Fruit fly (Drosophila melanogaster) whole organism, wandering third instar larva: ENCODE results near the gene CG16772.

ENCODE experiments used
- Abd-B ChIP-seq: fragments of >200 bp; optimal IDR thresholded peaks from 2 replicates; lab custom pipeline; 2017; ENCODE audit warnings: missing biosample characterization, missing genetic modification characterization
- CG32264 ChIP-seq: fragments of 200-800 bp; sonication (Bioruptor generic); optimal IDR thresholded peaks from 2 replicates; lab custom pipeline; 2016; ENCODE audit warnings: missing biosample characterization, missing genetic modification characterization
- CG9705 ChIP-seq: fragments of 200-800 bp; sonication (Bioruptor generic); optimal IDR thresholded peaks from 2 replicates; lab custom pipeline; 2018; ENCODE audit warnings: missing biosample characterization, mild to moderate bottlenecking, missing genetic modification characterization
- CrebA ChIP-seq: fragments of 200-800 bp; sonication (Bioruptor generic); optimal IDR thresholded peaks from 2 replicates; lab custom pipeline; 2016; ENCODE audit warnings: missing biosample characterization, mild to moderate bottlenecking, missing genetic modification characterization, borderline replicate concordance
- Dfd ChIP-seq: fragments of >200 bp; optimal IDR thresholded peaks from 2 replicates; lab custom pipeline; 2017; ENCODE audit warnings: missing biosample characterization, missing genetic modification characterization
- Dif ChIP-seq: fragments of 200-275, 200-300 bp; sonication (Bioruptor generic); optimal IDR thresholded peaks from 2 replicates; lab custom pipeline; 2018; ENCODE audit warnings: missing biosample characterization, missing genetic modification characterization; ENCODE audit not compliant: partially characterized antibody
- HLH106 ChIP-seq: fragments of 200-800 bp; optimal IDR thresholded peaks from 3 replicates; lab custom pipeline; 2019; ENCODE audit warnings: missing biosample characterization, mild to moderate bottlenecking, missing genetic modification characterization, moderate library complexity
- Hnf4 ChIP-seq: fragments of 200-800 bp; sonication (Bioruptor generic); optimal IDR thresholded peaks from 2 replicates; lab custom pipeline; 2016; ENCODE audit warnings: missing biosample characterization, mild to moderate bottlenecking, missing genetic modification characterization
- Hr78 ChIP-seq: fragments of >200 bp; optimal IDR thresholded peaks from 2 replicates; lab custom pipeline; 2017; ENCODE audit warnings: missing biosample characterization, missing genetic modification characterization
- Hr83 ChIP-seq: fragments of 200-300 bp; sonication (Bioruptor generic); optimal IDR thresholded peaks from 2 replicates; lab custom pipeline; 2016; ENCODE audit warnings: missing biosample characterization, mild to moderate bottlenecking, missing genetic modification characterization, moderate library complexity; ENCODE audit not compliant: poor library complexity, severe bottlenecking
- Mio ChIP-seq: sonication (Bioruptor generic); optimal IDR thresholded peaks from 2 replicates; lab custom pipeline; 2016; ENCODE audit warnings: missing biosample characterization, missing genetic modification characterization
- Myc ChIP-seq: fragments of >200 bp; optimal IDR thresholded peaks from 2 replicates; lab custom pipeline; 2017
- OdsH ChIP-seq: fragments of 200-800 bp; sonication (Bioruptor generic); optimal IDR thresholded peaks from 2 replicates; lab custom pipeline; 2016; ENCODE audit warnings: missing biosample characterization, mild to moderate bottlenecking, missing genetic modification characterization
- Rel ChIP-seq, 2 experiments: fragments of 200-800 bp; sonication (Bioruptor generic) in 1 of 2; optimal IDR thresholded peaks; 2 replicates in 1 of 2; 3 replicates in 1 of 2; lab custom pipeline; 2016 to 2019; ENCODE audit warnings: mild to moderate bottlenecking in 2 of 2, missing biosample characterization in 2 of 2, missing genetic modification characterization in 2 of 2, moderate library complexity in 1 of 2
- Sp1 ChIP-seq: fragments of 200-800 bp; sonication (Bioruptor generic); optimal IDR thresholded peaks from 3 replicates; lab custom pipeline; 2019; ENCODE audit warnings: missing biosample characterization, mild to moderate bottlenecking, missing genetic modification characterization, moderate library complexity
- br ChIP-seq: fragments of 200-800 bp; sonication (Bioruptor generic); optimal IDR thresholded peaks from 2 replicates; lab custom pipeline; 2016; ENCODE audit warnings: missing biosample characterization, missing genetic modification characterization
- dl ChIP-seq, 2 experiments: fragments of 175-275, 200-275 bp in 1 of 2; fragments of 200-275 bp in 1 of 2; sonication (Bioruptor generic); optimal IDR thresholded peaks; lab custom pipeline; 2018; ENCODE audit warnings: mild to moderate bottlenecking in 2 of 2, missing biosample characterization in 2 of 2, missing genetic modification characterization in 2 of 2, moderate library complexity in 2 of 2; ENCODE audit not compliant: partially characterized antibody in 2 of 2, insufficient read depth in 1 of 2
- dmrt93B ChIP-seq: fragments of 200-800 bp; sonication (Bioruptor generic); optimal IDR thresholded peaks from 2 replicates; lab custom pipeline; 2018; ENCODE audit warnings: missing biosample characterization, mild to moderate bottlenecking, missing genetic modification characterization
- dsf ChIP-seq: sonication (Bioruptor generic); optimal IDR thresholded peaks from 2 replicates; lab custom pipeline; 2016; ENCODE audit warnings: missing biosample characterization, missing genetic modification characterization, borderline replicate concordance
- ey ChIP-seq: fragments of 200-800 bp; sonication (Bioruptor generic); optimal IDR thresholded peaks from 2 replicates; lab custom pipeline; 2016; ENCODE audit warnings: missing biosample characterization, missing genetic modification characterization
- foxo ChIP-seq, 2 experiments: fragments of 200-800 bp; sonication (Bioruptor generic); optimal IDR thresholded peaks; 2 replicates in 1 of 2; 3 replicates in 1 of 2; lab custom pipeline; 2016 to 2017; ENCODE audit warnings: missing biosample characterization in 2 of 2, missing genetic modification characterization in 2 of 2
- fru ChIP-seq: fragments of 200-800 bp; sonication (Bioruptor generic); optimal IDR thresholded peaks from 3 replicates; lab custom pipeline; 2016; ENCODE audit warnings: missing biosample characterization, mild to moderate bottlenecking, missing genetic modification characterization
- jim ChIP-seq: fragments of 175-275, 200-325 bp; sonication (Bioruptor generic); optimal IDR thresholded peaks from 2 replicates; lab custom pipeline; 2016; ENCODE audit warnings: missing biosample characterization, mild to moderate bottlenecking, missing genetic modification characterization
- lola ChIP-seq: fragments of >200 bp; optimal IDR thresholded peaks from 2 replicates; lab custom pipeline; 2017; ENCODE audit warnings: missing biosample characterization, missing genetic modification characterization
- pan ChIP-seq: fragments of >200 bp; optimal IDR thresholded peaks from 2 replicates; lab custom pipeline; 2017
- psq ChIP-seq: fragments of 200-800 bp; sonication (Bioruptor generic); optimal IDR thresholded peaks from 3 replicates; lab custom pipeline; 2017; ENCODE audit warnings: missing biosample characterization, mild to moderate bottlenecking, missing genetic modification characterization, moderate library complexity
- rgr ChIP-seq: fragments of 200-800 bp; sonication (Bioruptor generic); optimal IDR thresholded peaks from 3 replicates; lab custom pipeline; 2016; ENCODE audit warnings: missing biosample characterization, mild to moderate bottlenecking, missing genetic modification characterization
- sage ChIP-seq: fragments of 200-800 bp; sonication (Bioruptor generic); optimal IDR thresholded peaks from 2 replicates; lab custom pipeline; 2016; ENCODE audit warnings: missing biosample characterization, mild to moderate bottlenecking, missing genetic modification characterization
- sv ChIP-seq: fragments of 200-800 bp; sonication (Bioruptor generic); optimal IDR thresholded peaks from 3 replicates; lab custom pipeline; 2016; ENCODE audit warnings: missing biosample characterization, missing genetic modification characterization
- tai ChIP-seq: sonication (Bioruptor generic); optimal IDR thresholded peaks from 2 replicates; lab custom pipeline; 2016; ENCODE audit warnings: missing biosample characterization, missing genetic modification characterization
- usp ChIP-seq: fragments of >200 bp; optimal IDR thresholded peaks from 2 replicates; lab custom pipeline; 2017; ENCODE audit warnings: missing biosample characterization, missing genetic modification characterization
- woc ChIP-seq: sonication (Bioruptor generic); optimal IDR thresholded peaks from 2 replicates; lab custom pipeline; 2016; ENCODE audit warnings: missing biosample characterization, mild to moderate bottlenecking, missing genetic modification characterization

Gene CG16772

DNA sequence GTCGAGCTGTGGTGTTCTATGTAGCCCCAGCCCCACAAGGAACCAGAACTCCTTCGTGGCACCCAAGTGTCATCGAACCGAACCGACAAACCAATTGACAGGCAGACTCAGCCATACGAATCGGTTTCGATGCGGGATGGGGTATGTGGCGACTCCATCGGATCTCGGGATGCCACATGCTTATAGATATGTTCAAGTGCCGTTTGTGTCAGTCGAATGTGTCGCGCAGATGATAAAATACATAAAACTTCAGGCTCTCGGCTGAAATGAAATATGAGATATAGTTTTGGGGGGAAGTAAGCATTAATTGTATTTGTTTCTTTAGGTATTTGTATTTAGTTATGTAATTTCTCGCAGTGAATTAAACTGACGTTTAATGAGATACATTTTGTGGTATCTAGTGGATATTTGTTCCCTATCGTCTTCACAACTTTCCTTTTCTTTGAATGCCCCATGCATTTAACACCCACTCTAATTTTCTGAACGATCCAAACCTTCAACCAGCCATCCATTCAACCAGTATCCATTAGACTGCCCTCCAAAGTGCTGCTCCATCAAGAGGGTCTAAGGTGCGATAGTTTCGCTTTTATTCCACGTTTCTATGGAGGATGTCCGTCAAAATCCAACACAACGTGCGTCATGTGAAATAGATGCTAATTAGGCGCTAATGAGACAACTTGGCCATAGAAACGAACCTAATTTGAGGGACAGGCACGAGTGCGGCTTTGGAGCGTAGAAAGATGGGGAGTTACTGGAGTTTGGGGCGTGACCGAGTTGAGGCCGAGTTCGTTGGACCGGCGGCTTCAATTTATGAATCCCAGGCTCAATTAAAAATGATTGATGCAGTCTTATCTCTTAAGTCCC, 17.9 kb upstream of the CG16772 start:
- no peak for TF ChIP-seq Mio (GFP tag; lab: Kevin White, UChicago)
- no peak for TF ChIP-seq Hnf4 (GFP tag; lab: Kevin White, UChicago)
- no peak for TF ChIP-seq Myc
- TF ChIP-seq CG32264 (GFP tag; lab: Kevin White, UChicago), result no peak
- no peak for TF ChIP-seq usp (GFP tag; lab: Kevin White, UChicago)
- no peak for TF ChIP-seq Dfd (GFP tag; lab: Kevin White, UChicago)
- TF ChIP-seq CG9705 (GFP tag; lab: Kevin White, UChicago), result no peak
- no peak for TF ChIP-seq Hr78 (GFP tag; lab: Kevin White, UChicago)
- TF ChIP-seq Rel (GFP tag; optimal IDR thresholded peaks at IDR 0.05; lab: Kevin White, UChicago), result no peak
- no peak for TF ChIP-seq Rel (tag; optimal IDR thresholded peaks at IDR 0.05; lab: Kevin White, UChicago)
- TF ChIP-seq sv (GFP tag; lab: Kevin White, UChicago), result no peak
- no peak for TF ChIP-seq psq (GFP tag; lab: Kevin White, UChicago)
- TF ChIP-seq dl (GFP tag; optimal IDR thresholded peaks at IDR 0.05; lab: Kevin White, UChicago; ENCODE audit: insufficient read depth in 1 of 2, partially characterized antibody in 2 of 2), result no peak
- TF ChIP-seq woc (GFP tag; lab: Kevin White, UChicago), result no peak
- no peak for TF ChIP-seq fru (GFP tag; lab: Kevin White, UChicago)
- TF ChIP-seq CrebA, result no peak
- TF ChIP-seq jim, result no peak

DNA sequence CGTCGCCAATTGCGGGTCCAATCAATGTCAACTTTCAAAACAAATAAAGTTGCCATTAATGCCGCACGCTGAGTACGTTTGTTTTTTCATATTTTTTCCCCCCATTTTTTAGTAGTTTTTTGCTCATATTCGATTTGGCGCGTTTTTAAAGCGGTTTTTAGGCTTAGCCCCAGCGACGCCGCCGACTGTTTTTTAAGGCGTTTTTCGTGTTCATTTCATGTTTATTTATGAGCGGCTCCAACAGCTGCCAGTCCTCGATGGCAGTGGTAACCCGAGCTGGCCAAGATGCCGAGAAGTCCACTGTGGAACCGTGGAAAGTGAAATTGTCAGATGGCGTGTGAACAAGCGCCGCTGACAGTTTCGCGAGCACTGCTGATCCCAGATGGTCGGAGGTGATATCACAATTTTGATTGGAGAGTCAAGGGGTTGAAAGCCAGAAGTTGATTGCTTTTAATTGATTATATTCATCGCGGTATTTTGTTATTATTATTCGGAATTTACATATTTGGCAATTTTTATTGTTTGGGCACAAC, 14.4 kb upstream of the CG16772 start:
- TF ChIP-seq Rel (GFP tag; optimal IDR thresholded peaks at IDR 0.05; lab: Kevin White, UChicago), result no peak
- TF ChIP-seq Rel (tag; optimal IDR thresholded peaks at IDR 0.05; lab: Kevin White, UChicago), result no peak
- no peak for TF ChIP-seq CrebA
- no peak for TF ChIP-seq Hr83 (GFP tag; lab: Kevin White, UChicago)
- no peak for TF ChIP-seq woc (GFP tag; lab: Kevin White, UChicago)
- no peak for TF ChIP-seq Mio (GFP tag; lab: Kevin White, UChicago)
- TF ChIP-seq dmrt93B, result no peak
- no peak for TF ChIP-seq dsf (GFP tag; lab: Kevin White, UChicago)
- TF ChIP-seq foxo (GFP tag; optimal IDR thresholded peaks at IDR 0.05; lab: Kevin White, UChicago), result no peak
- no peak for TF ChIP-seq lola (GFP tag; lab: Kevin White, UChicago)

DNA sequence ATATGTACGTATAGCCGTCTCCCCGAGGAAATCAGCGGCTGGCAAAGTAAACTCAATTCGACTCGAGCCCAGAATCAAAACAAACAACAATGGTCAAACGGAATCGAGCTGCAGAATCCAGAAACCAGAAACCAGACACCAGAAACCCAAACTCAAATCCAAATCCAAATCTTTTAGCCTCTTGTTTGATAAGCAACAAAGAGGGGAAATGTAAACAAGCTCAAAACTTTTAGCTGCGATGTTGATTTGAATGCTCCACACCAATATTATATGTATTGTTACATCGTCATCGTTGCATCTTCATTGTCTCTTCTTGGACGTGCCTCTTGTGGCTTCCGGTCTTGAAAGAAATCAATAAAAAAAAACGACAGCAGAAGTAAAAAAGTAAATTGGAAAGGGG, 12.9 kb upstream of the CG16772 start:
- peak; percentile 11 for TF ChIP-seq fru (GFP tag; lab: Kevin White, UChicago)
- no peak for TF ChIP-seq HLH106
- TF ChIP-seq CG32264 (GFP tag; lab: Kevin White, UChicago), result no peak
- TF ChIP-seq OdsH (GFP tag; lab: Kevin White, UChicago), result no peak
- no peak for TF ChIP-seq Dif (GFP tag; lab: Kevin White, UChicago)
- TF ChIP-seq sage (GFP tag; lab: Kevin White, UChicago), result no peak
- TF ChIP-seq woc (GFP tag; lab: Kevin White, UChicago), result peak; percentile 25
- TF ChIP-seq Rel (GFP tag; optimal IDR thresholded peaks at IDR 0.05; lab: Kevin White, UChicago), result no peak
- no peak for TF ChIP-seq Rel (tag; optimal IDR thresholded peaks at IDR 0.05; lab: Kevin White, UChicago)
- no peak for TF ChIP-seq pan (lab: Kevin White, UChicago)
- TF ChIP-seq, all 38 proteins: peak for 2

DNA sequence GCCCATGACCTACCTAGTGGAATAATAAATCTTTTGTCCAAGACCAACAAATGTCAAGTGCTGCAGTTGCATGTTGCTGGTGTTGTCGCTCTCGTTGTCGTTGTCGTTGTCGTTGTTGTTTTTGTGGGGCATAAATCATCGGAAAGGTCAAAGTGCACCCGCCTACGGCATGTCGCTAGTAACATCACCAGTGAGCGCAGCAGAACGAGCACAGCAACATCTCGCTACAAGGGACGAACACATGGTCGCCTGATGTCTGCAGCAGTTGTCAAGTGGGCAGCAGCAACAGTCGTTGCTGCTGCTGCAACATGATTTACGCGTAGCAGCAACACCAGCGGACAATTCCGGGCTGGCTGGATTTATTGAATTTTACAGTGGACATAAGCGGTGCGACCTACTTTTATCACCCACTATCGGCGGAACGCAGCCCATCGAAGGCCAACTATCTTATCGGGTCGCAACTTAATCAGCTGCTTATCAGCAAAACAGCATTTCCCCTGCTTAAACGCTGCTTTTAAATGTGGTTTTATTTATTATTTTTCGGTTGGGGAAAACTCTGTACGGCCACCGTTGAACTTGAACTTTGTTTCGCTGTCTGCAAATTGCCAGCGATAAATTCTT, 10.8 kb upstream of the CG16772 start:
- TF ChIP-seq br (GFP tag; lab: Kevin White, UChicago) (no peak), pan (lab: Kevin White, UChicago) (no peak), Dif (GFP tag; lab: Kevin White, UChicago) (no peak), Rel (GFP tag; optimal IDR thresholded peaks at IDR 0.05; lab: Kevin White, UChicago) (no peak), Rel (tag; optimal IDR thresholded peaks at IDR 0.05; lab: Kevin White, UChicago) (no peak), woc (GFP tag; lab: Kevin White, UChicago) (no peak), usp (GFP tag; lab: Kevin White, UChicago) (no peak), Hr78 (GFP tag; lab: Kevin White, UChicago) (no peak), Hr83 (GFP tag; lab: Kevin White, UChicago) (no peak), dl (GFP tag; optimal IDR thresholded peaks at IDR 0.05; lab: Kevin White, UChicago; ENCODE audit: insufficient read depth in 1 of 2, partially characterized antibody in 2 of 2) (no peak), CG9705 (GFP tag; lab: Kevin White, UChicago) (no peak), rgr (GFP tag; lab: Kevin White, UChicago) (no peak), sv (GFP tag; lab: Kevin White, UChicago) (no peak), tai (GFP tag; lab: Kevin White, UChicago) (no peak), ey (no peak), Sp1 (GFP tag; lab: Kevin White, UChicago) (no peak), Abd-B (GFP tag; lab: Kevin White, UChicago) (no peak)
